Worm (Caenorhabditis elegans) whole organism, early embryonic: ENCODE measurements around the gene K10G4.5.

Experiments
- F13C5.2 ChIP-seq: sonication (generic microtip); optimal IDR thresholded peaks from 2 replicates; lab custom pipeline; 2017; ENCODE audit warnings: mild to moderate bottlenecking, missing genetic modification characterization, inconsistent platforms, missing compliant biosample characterization
- aly-1 ChIP-seq: sonication (generic microtip); optimal IDR thresholded peaks from 2 replicates; lab custom pipeline; 2016; ENCODE audit warnings: missing genetic modification characterization, missing compliant biosample characterization
- ama-1 ChIP-seq: fragments of 150-350 bp; optimal IDR thresholded peaks from 2 replicates; lab custom pipeline; 2014
- ceh-13 ChIP-seq: fragments of 200-800 bp; sonication (Bioruptor generic); optimal IDR thresholded peaks from 2 replicates; lab custom pipeline; 2018; ENCODE audit warnings: mild to moderate bottlenecking, missing genetic modification characterization, missing compliant biosample characterization
- ceh-36 ChIP-seq: sonication (generic microtip); optimal IDR thresholded peaks from 2 replicates; lab custom pipeline; 2016; ENCODE audit warnings: missing genetic modification characterization, inconsistent platforms, missing compliant biosample characterization
- ets-7 ChIP-seq: sonication (generic microtip); optimal IDR thresholded peaks from 2 replicates; lab custom pipeline; 2016; ENCODE audit warnings: missing genotype, missing genetic modification characterization, missing compliant biosample characterization
- flt-1 ChIP-seq: fragments of 200-800 bp; sonication (Bioruptor generic); IDR thresholded peaks from 2 replicates; pipeline ENCODE4 v1.3.6; 2022; ENCODE audit warnings: missing genetic modification characterization, missing compliant biosample characterization
- hmbx-1 ChIP-seq: sonication (generic microtip); optimal IDR thresholded peaks from 2 replicates; lab custom pipeline; 2016; ENCODE audit warnings: mild to moderate bottlenecking, missing genetic modification characterization, missing compliant biosample characterization
- hmg-4 ChIP-seq: fragments of 200-800 bp; sonication (Bioruptor generic); optimal IDR thresholded peaks from 2 replicates; lab custom pipeline; 2018; ENCODE audit warnings: mild to moderate bottlenecking, missing genetic modification characterization, missing compliant biosample characterization
- hnd-1 ChIP-seq: sonication (generic microtip); optimal IDR thresholded peaks from 2 replicates; lab custom pipeline; 2016; ENCODE audit warnings: missing genetic modification characterization, missing compliant biosample characterization
- scrt-1 ChIP-seq: fragments of 200-800 bp; sonication (Bioruptor generic); IDR thresholded peaks from 2 replicates; pipeline ENCODE4 v1.3.6; 2022; ENCODE audit warnings: missing genetic modification characterization, missing compliant biosample characterization
- sea-1 ChIP-seq: fragments of 200-800 bp; sonication (Bioruptor generic); conservative IDR thresholded peaks from 2 replicates; pipeline ENCODE4 v1.3.6; 2022; ENCODE audit warnings: missing genetic modification characterization, missing compliant biosample characterization
- tbx-11 ChIP-seq: fragments of 200-800 bp; sonication (Bioruptor generic); IDR thresholded peaks from 2 replicates; pipeline ENCODE4 v1.3.6; 2022; ENCODE audit warnings: missing genetic modification characterization, missing compliant biosample characterization
- tbx-37 ChIP-seq: fragments of 200-800 bp; sonication (Bioruptor generic); conservative IDR thresholded peaks from 2 replicates; pipeline ENCODE4 v1.3.6; 2022; ENCODE audit warnings: missing genetic modification reagents, missing genetic modification characterization, missing compliant biosample characterization
- tra-4 ChIP-seq: sonication (generic microtip); optimal IDR thresholded peaks from 2 replicates; lab custom pipeline; 2017; ENCODE audit warnings: missing genetic modification characterization, missing compliant biosample characterization

The K10G4.5 gene

ce11 chrV:17251364-17251961 is 49.8 kb downstream of the K10G4.5 start, which contains the start of gene Y61B8A.6:
TSS of gene Y61B8A.6 (plus strand) at chrV:17251911.
- TF ChIP-seq sea-1 = no peak
- TF ChIP-seq scrt-1 (GFP tag; lab: Robert Waterston, UW) = no peak
- no peak for TF ChIP-seq hmg-4
- no peak for TF ChIP-seq F13C5.2 (tag; lab: Kevin White, UChicago)
- TF ChIP-seq ama-1 (lab: Kevin White, UChicago) = no peak
- TF ChIP-seq aly-1 (tag; lab: Kevin White, UChicago) = no peak
- no peak for TF ChIP-seq tbx-37 (GFP tag; lab: Robert Waterston, UW)
- TF ChIP-seq hnd-1 (tag; lab: Kevin White, UChicago) = no peak
- no peak for TF ChIP-seq tra-4
- no peak for TF ChIP-seq tbx-11 (GFP tag; lab: Robert Waterston, UW)
- no peak for TF ChIP-seq ets-7
- no peak for TF ChIP-seq ceh-13 (GFP tag; lab: Kevin White, UChicago)
- no peak for TF ChIP-seq hmbx-1
- TF ChIP-seq flt-1 = no peak
- TF ChIP-seq ceh-36 = no peak

- no peak for TF ChIP-seq tbx-11 (GFP tag; lab: Robert Waterston, UW)
- no peak for TF ChIP-seq scrt-1 (GFP tag; lab: Robert Waterston, UW)
These were observed 52.4 kb downstream of the K10G4.5 start, which contains the start of gene clec-243 for ce11 chrV:17248915-17249314. TSS of gene clec-243 (minus strand) at chrV:17249015.
